Fruit fly (Drosophila melanogaster): ENCODE results near the gene CG10730.

The CG10730 gene

DNA sequence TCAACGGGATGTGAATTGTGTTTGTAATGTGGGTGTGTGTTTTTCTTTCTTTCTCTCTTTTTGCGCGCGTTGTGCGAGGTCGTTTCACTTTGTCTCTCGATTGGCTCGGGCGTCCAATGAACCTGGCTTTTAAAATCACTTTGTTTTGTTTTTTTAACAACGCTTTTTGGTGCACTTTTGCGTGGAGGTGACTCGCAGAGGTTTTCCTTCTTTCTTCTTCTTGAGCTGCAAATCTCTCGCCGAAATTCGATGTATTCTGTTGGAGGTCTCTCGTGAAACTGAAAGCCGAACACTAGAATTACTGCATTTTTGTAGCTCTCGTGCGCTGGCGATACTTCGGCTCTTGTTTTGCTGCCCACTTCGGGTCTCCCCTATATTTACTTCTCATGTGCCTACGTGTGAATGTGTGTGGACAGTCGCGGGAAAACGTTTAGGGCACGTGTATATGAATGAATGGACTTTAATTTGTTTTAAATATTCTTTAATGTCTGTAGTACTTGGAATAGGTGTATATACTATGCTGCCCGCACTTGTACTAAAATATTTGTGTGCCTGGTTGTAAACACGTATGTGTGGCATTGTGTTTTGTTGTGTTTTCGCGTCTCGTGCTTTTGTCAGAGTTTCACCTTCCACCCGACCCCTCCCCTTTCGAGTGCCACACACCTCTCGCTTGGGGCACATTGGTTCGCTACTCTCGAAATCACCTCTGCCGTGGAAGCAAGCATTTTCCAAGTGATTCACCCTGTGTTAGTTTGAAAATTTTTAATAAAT, 13.0 kb upstream of the CG10730 start, which contains the start of gene fok (continued):
- TF ChIP-seq CG11762 (GFP tag; optimal IDR thresholded peaks at IDR 0.05; ENCODE audit: insufficient read depth) (peak; percentile 97), Lpt (GFP tag; optimal IDR thresholded peaks at IDR 0.05) (peak; percentile 97), acj6 (GFP tag; optimal IDR thresholded peaks at IDR 0.05) (peak; percentile 97), CG34406 (GFP tag; optimal IDR thresholded peaks at IDR 0.05) (peak; percentile 97), CG31627 (GFP tag; optimal IDR thresholded peaks at IDR 0.05) (peak; percentile 98), CG3919 (GFP tag; optimal IDR thresholded peaks at IDR 0.05) (peak; percentile 98), ss (GFP tag; optimal IDR thresholded peaks at IDR 0.05) (peak; percentile 98), CG8119 (GFP tag; IDR thresholded peaks at IDR 0.05) (peak; percentile 99), CG15336 (GFP tag; IDR thresholded peaks at IDR 0.05) (peak; percentile 99), Hr4 (GFP tag; optimal IDR thresholded peaks at IDR 0.05) (peak; percentile 98), Gug (GFP tag; IDR thresholded peaks at IDR 0.05) (peak; percentile 92), CG10669 (GFP tag; optimal IDR thresholded peaks at IDR 0.05) (peak; percentile 97), CG16779 (tag; optimal IDR thresholded peaks at IDR 0.05) (peak; percentile 96), Blimp-1 (GFP tag; optimal IDR thresholded peaks at IDR 0.05) (peak; percentile 93), fd59A (GFP tag; optimal IDR thresholded peaks at IDR 0.05) (peak; percentile 96), CG32006 (GFP tag; optimal IDR thresholded peaks at IDR 0.05) (peak; percentile 97), pdm3 (GFP tag; optimal IDR thresholded peaks at IDR 0.05) (peak; percentile 98), cyc (GFP tag; optimal IDR thresholded peaks at IDR 0.05) (peak; percentile 97), topi (GFP tag; optimal IDR thresholded peaks at IDR 0.05) (peak; percentile 98), spab (GFP tag; optimal IDR thresholded peaks at IDR 0.05) (peak; percentile 97)

DNA sequence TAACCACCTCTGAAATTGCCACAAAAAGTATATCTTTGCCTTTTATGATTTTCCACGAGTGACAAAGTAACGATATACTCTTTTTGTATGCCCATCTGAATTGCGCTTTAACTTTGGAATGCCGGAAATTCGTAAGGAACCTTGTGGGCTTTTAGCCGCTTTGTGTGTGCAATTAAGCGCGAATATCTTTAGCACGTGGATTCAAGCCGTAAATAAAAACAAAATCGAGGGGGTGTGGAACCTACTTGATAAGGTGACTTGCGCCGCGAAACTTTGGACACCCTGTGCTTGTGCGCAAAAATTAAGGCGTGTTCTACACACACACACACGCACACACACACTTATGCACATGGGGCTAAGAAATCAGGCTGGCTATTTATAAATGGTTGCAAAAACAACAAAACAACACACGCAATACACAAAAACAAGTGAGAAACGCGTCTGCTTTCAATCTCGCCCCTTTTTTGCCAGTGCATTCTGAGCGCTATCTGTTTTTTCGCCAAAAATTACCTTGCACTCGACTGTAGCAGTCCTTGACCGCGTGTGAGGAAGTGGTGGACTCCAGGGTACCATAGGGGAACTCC, 12.2 kb upstream of the CG10730 start:
- TF ChIP-seq CG10669 (GFP tag; optimal IDR thresholded peaks at IDR 0.05) (no peak), Sox15 (GFP tag; optimal IDR thresholded peaks at IDR 0.05) (no peak), Ets96B (tag; optimal IDR thresholded peaks at IDR 0.05) (no peak), CG3919 (GFP tag; optimal IDR thresholded peaks at IDR 0.05) (no peak), Hr38 (GFP tag; optimal IDR thresholded peaks at IDR 0.05) (no peak), Sox14 (GFP tag; optimal IDR thresholded peaks at IDR 0.05) (no peak), CG9139 (GFP tag; optimal IDR thresholded peaks at IDR 0.05) (peak; percentile 8), svp (GFP tag) (peak; percentile 47), CG32006 (GFP tag; optimal IDR thresholded peaks at IDR 0.05) (no peak), fd85E (GFP tag; optimal IDR thresholded peaks at IDR 0.05) (no peak), CG6854 (GFP tag; optimal IDR thresholded peaks at IDR 0.05) (no peak), CG10631 (GFP tag; optimal IDR thresholded peaks at IDR 0.05) (no peak), cyc (GFP tag; optimal IDR thresholded peaks at IDR 0.05) (no peak), CG7368 (GFP tag; optimal IDR thresholded peaks at IDR 0.05) (no peak), Lpt (GFP tag; optimal IDR thresholded peaks at IDR 0.05) (no peak), dsx (GFP tag; optimal IDR thresholded peaks at IDR 0.05; ENCODE audit: poor library complexity, severe bottlenecking) (peak; percentile 36), achi (GFP tag; optimal IDR thresholded peaks at IDR 0.05) (no peak), fkh (GFP tag; optimal IDR thresholded peaks at IDR 0.05) (no peak), net (GFP tag; optimal IDR thresholded peaks at IDR 0.05) (no peak), CG11902 (GFP tag; optimal IDR thresholded peaks at IDR 0.05) (no peak), esn (GFP tag; optimal IDR thresholded peaks at IDR 0.05) (no peak), lz (GFP tag; optimal IDR thresholded peaks at IDR 0.05) (no peak), eg (GFP tag; IDR thresholded peaks at IDR 0.05) (0 out of 3 replicates have a peak, but pooled peaks have one; percentile 5), spab (GFP tag; optimal IDR thresholded peaks at IDR 0.05) (no peak), CG34406 (GFP tag; optimal IDR thresholded peaks at IDR 0.05) (no peak), Eip93F (GFP tag; optimal IDR thresholded peaks at IDR 0.05) (peak; percentile 53), CG6163 (GFP tag; IDR thresholded peaks at IDR 0.05) (0 out of 3 replicates have a peak, but pooled peaks have one; percentile 31), CG11294 (GFP tag; IDR thresholded peaks at IDR 0.05) (no peak), Ets21C (GFP tag; optimal IDR thresholded peaks at IDR 0.05) (no peak), CG31627 (GFP tag; optimal IDR thresholded peaks at IDR 0.05) (no peak), Sox102F (GFP tag; optimal IDR thresholded peaks at IDR 0.05) (no peak), Smox (GFP tag; optimal IDR thresholded peaks at IDR 0.05) (no peak), Eip78C (GFP tag) (no peak), Hr4 (GFP tag; optimal IDR thresholded peaks at IDR 0.05) (no peak), fd59A (GFP tag; optimal IDR thresholded peaks at IDR 0.05) (no peak), CG15336 (GFP tag; IDR thresholded peaks at IDR 0.05) (no peak), CG6792 (GFP tag; optimal IDR thresholded peaks at IDR 0.05) (no peak), ss (GFP tag; optimal IDR thresholded peaks at IDR 0.05) (peak; percentile 47 to 48), CG8319 (GFP tag; optimal IDR thresholded peaks at IDR 0.05) (no peak)
